Worm (Caenorhabditis elegans) whole organism, L4 larva: ENCODE results near the gene F02D8.1.

Experiments used
- D1046.2 ChIP-seq: fragments of 200-800 bp; sonication (Bioruptor generic); IDR thresholded peaks from 2 replicates; pipeline ENCODE4 v1.3.6; 2022; ENCODE audit warnings: missing genetic modification characterization, missing compliant biosample characterization
- F10B5.3 ChIP-seq: sonication (generic microtip); optimal IDR thresholded peaks from 2 replicates; lab custom pipeline; 2016; ENCODE audit warnings: mild to moderate bottlenecking, missing genetic modification characterization, missing compliant biosample characterization
- F26F4.8 ChIP-seq: fragments of 200-800 bp; sonication (Bioruptor generic); conservative IDR thresholded peaks from 2 replicates; pipeline ENCODE4 v1.3.6; 2022; ENCODE audit warnings: missing genetic modification characterization, missing compliant biosample characterization
- T26A8.4 ChIP-seq: fragments of 200-800 bp; sonication (Bioruptor generic); IDR thresholded peaks from 2 replicates; pipeline ENCODE4 v1.3.6; 2022; ENCODE audit warnings: missing genetic modification characterization, missing compliant biosample characterization
- aha-1 ChIP-seq: fragments of 150-350 bp; peaks from one replicate; lab custom pipeline; 2014; ENCODE audit warnings: missing biosample characterization, missing genetic modification characterization
- attf-4 ChIP-seq: sonication (generic microtip); optimal IDR thresholded peaks from 3 replicates; lab custom pipeline; 2017; ENCODE audit warnings: missing biosample characterization, missing genetic modification characterization
- ceh-20 ChIP-seq: fragments of 200-800 bp; sonication (Bioruptor generic); IDR thresholded peaks from 2 replicates; pipeline ENCODE4 v1.3.6; 2022; ENCODE audit warnings: missing genetic modification reagents, missing genetic modification characterization, missing compliant biosample characterization
- ceh-28 ChIP-seq: fragments of 150-350 bp; optimal IDR thresholded peaks from 2 replicates; lab custom pipeline; 2014; ENCODE audit warnings: missing biosample characterization, missing genetic modification reagents, missing genetic modification characterization
- ceh-62 ChIP-seq: sonication (generic microtip); optimal IDR thresholded peaks from 2 replicates; lab custom pipeline; 2017; ENCODE audit warnings: missing biosample characterization, missing genetic modification characterization
- daf-12 ChIP-seq: fragments of 150-350 bp; optimal IDR thresholded peaks from 2 replicates; lab custom pipeline; 2014; ENCODE audit warnings: missing biosample characterization, missing genetic modification reagents, missing genetic modification characterization
- daf-16 ChIP-seq, 3 experiments: sonication (generic microtip); optimal IDR thresholded peaks; 2 replicates each; lab custom pipeline; 2016 to 2017; ENCODE audit warnings: missing genetic modification characterization in 3 of 3, missing genetic modification reagents in 3 of 3, mild to moderate bottlenecking in 2 of 3, missing compliant biosample characterization in 2 of 3, missing biosample characterization in 1 of 3, moderate library complexity in 1 of 3
- daf-19 ChIP-seq: fragments of 200-800 bp; sonication (Bioruptor generic); conservative IDR thresholded peaks from 2 replicates; pipeline ENCODE4 v1.3.6; 2022; ENCODE audit warnings: missing genetic modification characterization, missing compliant biosample characterization
- dmd-8 ChIP-seq: fragments of 200-800 bp; sonication (Bioruptor generic); IDR thresholded peaks from 2 replicates; pipeline ENCODE4 v1.3.6; 2022; ENCODE audit warnings: missing genetic modification characterization, missing compliant biosample characterization
- dve-1 ChIP-seq: sonication (generic microtip); optimal IDR thresholded peaks from 2 replicates; lab custom pipeline; 2017; ENCODE audit warnings: antibody characterized with exemption, mild to moderate bottlenecking, missing genetic modification characterization, missing compliant biosample characterization; ENCODE audit not compliant: insufficient read depth
- fkh-10 ChIP-seq: fragments of 150-350 bp; optimal IDR thresholded peaks from 2 replicates; lab custom pipeline; 2014; ENCODE audit warnings: missing biosample characterization, missing genetic modification reagents, missing genetic modification characterization
- fos-1 ChIP-seq: fragments of 150-350 bp; optimal IDR thresholded peaks from 2 replicates; lab custom pipeline; 2014; ENCODE audit warnings: missing biosample characterization, missing genetic modification characterization
- gei-8 ChIP-seq: fragments of 200-800 bp; sonication (Bioruptor generic); optimal IDR thresholded peaks from 2 replicates; lab custom pipeline; 2018; ENCODE audit warnings: mild to moderate bottlenecking, missing genetic modification characterization, missing compliant biosample characterization
- jun-1 ChIP-seq: fragments of 150-350 bp; optimal IDR thresholded peaks from 2 replicates; lab custom pipeline; 2014; ENCODE audit warnings: missing biosample characterization, missing genetic modification reagents, missing genetic modification characterization
- lim-7 ChIP-seq: fragments of 200-800 bp; sonication (Bioruptor generic); IDR thresholded peaks from 2 replicates; pipeline ENCODE4 v1.3.6; 2022; ENCODE audit warnings: missing genetic modification characterization, missing compliant biosample characterization
- lin-1 ChIP-seq: fragments of 200-800 bp; sonication (Bioruptor generic); IDR thresholded peaks from 2 replicates; pipeline ENCODE4 v1.3.6; 2022; ENCODE audit warnings: missing genetic modification reagents, missing genetic modification characterization, missing compliant biosample characterization
- lin-15B ChIP-seq: fragments of 150-350 bp; sonication (generic microtip); optimal IDR thresholded peaks from 3 replicates; lab custom pipeline; 2014; ENCODE audit warnings: missing biosample characterization, missing genetic modification characterization
- lin-29 ChIP-seq: fragments of 200-800 bp; sonication (Bioruptor generic); IDR thresholded peaks from 2 replicates; pipeline ENCODE4 v1.3.6; 2022; ENCODE audit warnings: missing genetic modification reagents, missing genetic modification characterization, missing compliant biosample characterization
- mdl-1 ChIP-seq, 2 experiments: fragments of 150-350 bp in 1 of 2; sonication (generic microtip) in 1 of 2; optimal IDR thresholded peaks; 2 replicates each; lab custom pipeline; 2014 to 2017; ENCODE audit warnings: missing biosample characterization in 2 of 2, missing genetic modification characterization in 2 of 2
- mdt-29 ChIP-seq: fragments of 200-800 bp; sonication (Bioruptor generic); IDR thresholded peaks from 2 replicates; pipeline ENCODE4 v1.3.6; 2022; ENCODE audit warnings: missing genetic modification reagents, missing genetic modification characterization, missing compliant biosample characterization
- mes-2 ChIP-seq: sonication (generic microtip); optimal IDR thresholded peaks from 2 replicates; lab custom pipeline; 2016; ENCODE audit warnings: missing genotype, mild to moderate bottlenecking, missing genetic modification characterization, missing compliant biosample characterization; ENCODE audit not compliant: poor library complexity, severe bottlenecking
- mxl-3 ChIP-seq: fragments of 200-800 bp; sonication (Bioruptor generic); optimal IDR thresholded peaks from 2 replicates; lab custom pipeline; 2018; ENCODE audit warnings: mild to moderate bottlenecking, missing genetic modification characterization, missing compliant biosample characterization
- nhr-102 ChIP-seq: sonication (generic microtip); optimal IDR thresholded peaks from 2 replicates; lab custom pipeline; 2016; ENCODE audit warnings: mild to moderate bottlenecking, missing genetic modification characterization, moderate library complexity, missing compliant biosample characterization
- nhr-11 ChIP-seq: fragments of 150-350 bp; optimal IDR thresholded peaks from 2 replicates; lab custom pipeline; 2014; ENCODE audit warnings: missing biosample characterization, missing genetic modification characterization
- nhr-28 ChIP-seq: fragments of 150-350 bp; optimal IDR thresholded peaks from 2 replicates; lab custom pipeline; 2014; ENCODE audit warnings: missing biosample characterization, missing genetic modification characterization
- nhr-42 ChIP-seq: fragments of 200-800 bp; sonication (Bioruptor generic); IDR thresholded peaks from 2 replicates; pipeline ENCODE4 v1.3.6; 2022; ENCODE audit warnings: missing genetic modification characterization, missing compliant biosample characterization
- nhr-48 ChIP-seq: sonication (generic microtip); optimal IDR thresholded peaks from 2 replicates; lab custom pipeline; 2016; ENCODE audit warnings: mild to moderate bottlenecking, missing genetic modification characterization, missing compliant biosample characterization
- nhr-6 ChIP-seq: fragments of 150-350 bp; optimal IDR thresholded peaks from 2 replicates; lab custom pipeline; 2014; ENCODE audit warnings: missing biosample characterization, missing genetic modification characterization
- pha-4 ChIP-seq, 2 experiments: fragments of 150-350 bp in 1 of 2; fragments of 200-800 bp in 1 of 2; sonication (Bioruptor generic) in 1 of 2; IDR thresholded peaks in 1 of 2; optimal IDR thresholded peaks in 1 of 2; 2 replicates each; pipeline versions ENCODE4 v1.3.6 to Lab custom; 2014 to 2022; ENCODE audit warnings: missing genetic modification characterization in 2 of 2, missing genetic modification reagents in 2 of 2, missing biosample characterization in 1 of 2, missing compliant biosample characterization in 1 of 2
- sdz-12 ChIP-seq: fragments of 200-800 bp; sonication (Bioruptor generic); optimal IDR thresholded peaks from 2 replicates; lab custom pipeline; 2018; ENCODE audit warnings: mild to moderate bottlenecking, missing genetic modification characterization, missing compliant biosample characterization
- set-16 ChIP-seq: fragments of 200-800 bp; sonication (Bioruptor generic); IDR thresholded peaks from 2 replicates; pipeline ENCODE4 v1.3.6; 2022; ENCODE audit warnings: missing genetic modification reagents, missing genetic modification characterization, missing compliant biosample characterization
- spr-3 ChIP-seq: fragments of 200-800 bp; sonication (Bioruptor generic); optimal IDR thresholded peaks from 2 replicates; lab custom pipeline; 2018; ENCODE audit warnings: mild to moderate bottlenecking, missing genetic modification characterization, missing compliant biosample characterization
- tag-97 ChIP-seq: fragments of 200-800 bp; sonication (Bioruptor generic); IDR thresholded peaks from 2 replicates; pipeline ENCODE4 v1.3.6; 2022; ENCODE audit warnings: missing genetic modification characterization, missing compliant biosample characterization
- unc-62 ChIP-seq, 3 experiments: fragments of 150-350 bp in 1 of 3; sonication (generic microtip); optimal IDR thresholded peaks in 2 of 3; peaks in 1 of 3; 1 replicate in 1 of 3; 2 replicates in 2 of 3; lab custom pipeline; 2014 to 2017; ENCODE audit warnings: missing biosample characterization in 3 of 3, missing genetic modification characterization in 3 of 3, missing genetic modification reagents in 3 of 3, missing genotype in 1 of 3
- zfp-2 ChIP-seq: sonication (generic microtip); optimal IDR thresholded peaks from 2 replicates; lab custom pipeline; 2016; ENCODE audit warnings: mild to moderate bottlenecking, missing genetic modification characterization, missing compliant biosample characterization
- zip-2 ChIP-seq: fragments of 150-350 bp; optimal IDR thresholded peaks from 2 replicates; lab custom pipeline; 2014; ENCODE audit warnings: missing biosample characterization, missing genetic modification characterization

Gene F02D8.1

DNA sequence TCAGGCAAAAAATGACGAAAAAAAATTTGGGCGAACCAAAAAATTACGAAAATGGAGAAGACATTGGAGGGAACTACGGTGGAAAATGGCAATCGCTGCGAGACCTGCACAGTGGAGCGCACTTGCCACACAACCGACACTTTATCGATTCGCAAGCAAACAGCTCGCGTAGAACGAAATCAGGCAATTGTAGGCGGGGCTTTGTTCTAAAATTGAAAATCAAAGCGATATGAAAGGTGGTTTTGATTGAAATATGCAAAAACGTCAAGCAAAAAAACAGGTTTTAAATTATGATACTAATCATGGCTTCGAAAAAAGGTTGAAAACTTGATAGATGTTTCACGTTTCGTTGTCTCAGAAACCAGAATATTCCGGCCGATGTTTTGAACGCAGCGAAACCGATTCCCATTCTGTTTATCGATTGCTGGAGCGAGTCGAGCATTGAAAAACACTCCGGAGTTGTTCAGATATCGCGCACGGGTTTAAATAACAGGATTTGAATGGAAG, 23.7 kb upstream of the F02D8.1 start, which contains the start of the genes fib-1 and mut-15 (continued):
- TF ChIP-seq nhr-102 (tag; lab: Kevin White, UChicago) (peak; percentile 80), sdz-12 (GFP tag; lab: Kevin White, UChicago) (no peak), D1046.2 (no peak), attf-4 (tag; lab: Kevin White, UChicago) (no peak), ceh-28 (tag; lab: Kevin White, UChicago) (peak; percentile 71), dve-1 (peak; percentile 89), mdl-1 (tag; optimal IDR thresholded peaks at IDR 0.05; lab: Kevin White, UChicago) (peak in 1 of 2 experiments; percentile 28), unc-62 (GFP tag; optimal IDR thresholded peaks at IDR 0.05 in 1 of 2; lab: Kevin White, UChicago) (peak in 1 of 2 experiments; percentile 99), unc-62 (tag; optimal IDR thresholded peaks at IDR 0.05; lab: Kevin White, UChicago) (no peak), F26F4.8 (GFP tag; lab: Robert Waterston, UW) (no peak), pha-4 (GFP tag; IDR thresholded peaks at IDR 0.05; lab: Robert Waterston, UW) (peak; percentile 63; the same call in 1 of the 2 replicates), pha-4 (tag; optimal IDR thresholded peaks at IDR 0.05; lab: Kevin White, UChicago) (peak; percentile 27), mes-2 (peak; percentile 96), ceh-20 (peak; percentile 86), zip-2 (tag; lab: Kevin White, UChicago) (no peak), spr-3 (peak; percentile 8), nhr-48 (tag; lab: Kevin White, UChicago) (peak; percentile 44), F10B5.3 (tag; lab: Kevin White, UChicago) (no peak), nhr-28 (tag; lab: Kevin White, UChicago) (peak; percentile 74), dmd-8 (GFP tag; lab: Robert Waterston, UW) (no peak), nhr-42 (GFP tag; lab: Robert Waterston, UW) (peak; percentile 89; the same call in 1 of the 2 replicates), mxl-3 (GFP tag; lab: Kevin White, UChicago) (peak; percentile 78), T26A8.4 (GFP tag; lab: Robert Waterston, UW) (peak; percentile 71; the same call in 1 of the 2 replicates), fos-1 (no peak), mdt-29 (GFP tag; lab: Robert Waterston, UW) (0 out of 2 replicates have a peak, but pooled peaks have one; percentile 33), jun-1 (tag; lab: Kevin White, UChicago) (peak; percentile 77), gei-8 (GFP tag; lab: Kevin White, UChicago) (no peak), daf-16 (GFP tag; optimal IDR thresholded peaks at IDR 0.05; lab: Kevin White, UChicago) (peak in 1 of 2 experiments; percentile 42), daf-16 (tag; optimal IDR thresholded peaks at IDR 0.05; lab: Kevin White, UChicago) (peak; percentile 54), lim-7 (GFP tag; lab: Robert Waterston, UW) (no peak), lin-29 (GFP tag; lab: Robert Waterston, UW) (no peak), lin-1 (GFP tag; lab: Robert Waterston, UW) (no peak), nhr-11 (peak; percentile 91), tag-97 (GFP tag; lab: Robert Waterston, UW) (no peak)

DNA sequence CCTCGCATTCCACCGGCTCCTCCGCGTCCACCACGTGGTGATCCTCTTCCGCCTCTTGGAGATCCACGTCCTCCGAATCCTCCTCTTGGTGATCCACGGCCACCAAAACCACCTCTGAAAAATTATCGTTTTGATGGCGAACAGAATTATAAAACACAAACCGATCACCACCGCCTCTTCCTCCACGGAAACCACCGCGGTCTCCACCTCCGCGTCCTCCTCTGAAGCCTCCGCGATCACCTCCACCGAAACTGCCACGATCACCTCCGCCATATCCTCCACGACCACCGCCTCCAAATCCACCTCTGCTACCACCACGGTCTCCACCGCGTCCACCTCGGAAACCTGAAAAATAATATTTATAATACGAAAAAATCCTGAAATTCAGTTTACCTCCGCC, 23.0 kb upstream of the F02D8.1 start:
- TF ChIP-seq zfp-2 (tag; lab: Kevin White, UChicago) (no peak), lin-15B (no peak), F26F4.8 (GFP tag; lab: Robert Waterston, UW) (no peak), daf-12 (tag; lab: Kevin White, UChicago) (no peak), set-16 (GFP tag; lab: Robert Waterston, UW) (peak; percentile 90), nhr-6 (tag; lab: Kevin White, UChicago) (no peak), fkh-10 (GFP tag; lab: Kevin White, UChicago) (no peak), ceh-62 (tag; lab: Kevin White, UChicago) (no peak), daf-19 (GFP tag; lab: Robert Waterston, UW) (no peak), aha-1 (tag; lab: Kevin White, UChicago) (peak; percentile 99)
